Worm (Caenorhabditis elegans) whole organism, L4 larva: ENCODE data around the gene npr-8.

Source experiments
- D1046.2 ChIP-seq: fragments of 200-800 bp; sonication (Bioruptor generic); IDR thresholded peaks from 2 replicates; pipeline ENCODE4 v1.3.6; 2022; ENCODE audit warnings: missing genetic modification characterization, missing compliant biosample characterization
- F10B5.3 ChIP-seq: sonication (generic microtip); optimal IDR thresholded peaks from 2 replicates; lab custom pipeline; 2016; ENCODE audit warnings: mild to moderate bottlenecking, missing genetic modification characterization, missing compliant biosample characterization
- F37D6.2 ChIP-seq: sonication (generic microtip); optimal IDR thresholded peaks from 2 replicates; lab custom pipeline; 2016; ENCODE audit warnings: mild to moderate bottlenecking, missing genetic modification characterization, missing compliant biosample characterization
- F49E8.2 ChIP-seq: sonication (generic microtip); optimal IDR thresholded peaks from 2 replicates; lab custom pipeline; 2016; ENCODE audit warnings: missing compliant biosample characterization, mild to moderate bottlenecking, missing genetic modification characterization, borderline replicate concordance
- T26A8.4 ChIP-seq: fragments of 200-800 bp; sonication (Bioruptor generic); IDR thresholded peaks from 2 replicates; pipeline ENCODE4 v1.3.6; 2022; ENCODE audit warnings: missing genetic modification characterization, missing compliant biosample characterization
- Y105C5A.15 ChIP-seq: fragments of 200-800 bp; sonication (Bioruptor generic); IDR thresholded peaks from 2 replicates; pipeline ENCODE4 v1.3.6; 2022; ENCODE audit warnings: missing genetic modification characterization, missing compliant biosample characterization
- Y75B8A.6 ChIP-seq: fragments of 200-800 bp; sonication (Bioruptor generic); IDR thresholded peaks from 2 replicates; pipeline ENCODE4 v1.3.6; 2022; ENCODE audit warnings: missing genetic modification reagents, missing genetic modification characterization, missing compliant biosample characterization
- ZK546.5 ChIP-seq, 2 experiments: sonication (generic microtip); optimal IDR thresholded peaks; 2 replicates each; lab custom pipeline; 2017; ENCODE audit warnings: missing biosample characterization in 2 of 2, missing genetic modification characterization in 2 of 2
- aly-2 ChIP-seq: sonication (generic microtip); optimal IDR thresholded peaks from 2 replicates; lab custom pipeline; 2018; ENCODE audit warnings: missing biosample characterization, missing genetic modification characterization
- ama-1 ChIP-seq: fragments of 150-350 bp; optimal IDR thresholded peaks from 2 replicates; lab custom pipeline; 2014; ENCODE audit warnings: inconsistent platforms, mixed read lengths
- ceh-62 ChIP-seq: sonication (generic microtip); optimal IDR thresholded peaks from 2 replicates; lab custom pipeline; 2017; ENCODE audit warnings: missing biosample characterization, missing genetic modification characterization
- cey-2 ChIP-seq: sonication (generic microtip); optimal IDR thresholded peaks from 3 replicates; lab custom pipeline; 2017; ENCODE audit warnings: missing genetic modification characterization, mild to moderate bottlenecking, missing compliant biosample characterization, antibody characterized with exemption, borderline replicate concordance; ENCODE audit not compliant: insufficient read depth
- ctbp-1 ChIP-seq: fragments of 200-800 bp; sonication (Bioruptor generic); IDR thresholded peaks from 2 replicates; pipeline ENCODE4 v1.3.6; 2022; ENCODE audit warnings: missing genetic modification reagents, missing genetic modification characterization, missing compliant biosample characterization
- daf-19 ChIP-seq: fragments of 200-800 bp; sonication (Bioruptor generic); conservative IDR thresholded peaks from 2 replicates; pipeline ENCODE4 v1.3.6; 2022; ENCODE audit warnings: missing genetic modification characterization, missing compliant biosample characterization
- egl-27 ChIP-seq: sonication (generic microtip); optimal IDR thresholded peaks from 3 replicates; lab custom pipeline; 2017; ENCODE audit warnings: missing biosample characterization, missing genetic modification reagents, missing genetic modification characterization
- egl-43 ChIP-seq: fragments of 200-800 bp; sonication (Bioruptor generic); IDR thresholded peaks from 2 replicates; pipeline ENCODE4 v1.3.6; 2022; ENCODE audit warnings: missing genetic modification reagents, missing genetic modification characterization, missing compliant biosample characterization
- gei-8 ChIP-seq: fragments of 200-800 bp; sonication (Bioruptor generic); optimal IDR thresholded peaks from 2 replicates; lab custom pipeline; 2018; ENCODE audit warnings: mild to moderate bottlenecking, missing genetic modification characterization, missing compliant biosample characterization
- hif-1 ChIP-seq, 2 experiments: sonication (generic microtip); optimal IDR thresholded peaks; 2 replicates each; lab custom pipeline; 2016 to 2017; ENCODE audit warnings: missing compliant biosample characterization in 2 of 2, missing genetic modification characterization in 2 of 2, missing genetic modification reagents in 2 of 2, missing genotype in 2 of 2, mild to moderate bottlenecking in 1 of 2
- jun-1 ChIP-seq: fragments of 150-350 bp; optimal IDR thresholded peaks from 2 replicates; lab custom pipeline; 2014; ENCODE audit warnings: missing biosample characterization, missing genetic modification reagents, missing genetic modification characterization
- lin-1 ChIP-seq: fragments of 200-800 bp; sonication (Bioruptor generic); IDR thresholded peaks from 2 replicates; pipeline ENCODE4 v1.3.6; 2022; ENCODE audit warnings: missing genetic modification reagents, missing genetic modification characterization, missing compliant biosample characterization
- lin-39 ChIP-seq: fragments of 150-350 bp; optimal IDR thresholded peaks from 2 replicates; lab custom pipeline; 2014; ENCODE audit warnings: missing biosample characterization, missing genetic modification reagents, missing genetic modification characterization
- lir-3 ChIP-seq: sonication (generic microtip); optimal IDR thresholded peaks from 2 replicates; lab custom pipeline; 2016; ENCODE audit warnings: mild to moderate bottlenecking, missing genetic modification characterization, missing compliant biosample characterization
- lsy-2 ChIP-seq, 2 experiments: fragments of 150-350 bp in 1 of 2; sonication (generic microtip) in 1 of 2; optimal IDR thresholded peaks; 2 replicates each; lab custom pipeline; 2014 to 2017; ENCODE audit warnings: missing biosample characterization in 2 of 2, missing genetic modification characterization in 2 of 2
- madf-9 ChIP-seq: fragments of 200-800 bp; sonication (Bioruptor generic); conservative IDR thresholded peaks from 2 replicates; pipeline ENCODE4 v1.3.6; 2022; ENCODE audit warnings: missing genetic modification reagents, missing genetic modification characterization, missing compliant biosample characterization
- mdl-1 ChIP-seq, 2 experiments: fragments of 150-350 bp in 1 of 2; sonication (generic microtip) in 1 of 2; optimal IDR thresholded peaks; 2 replicates each; lab custom pipeline; 2014 to 2017; ENCODE audit warnings: missing biosample characterization in 2 of 2, missing genetic modification characterization in 2 of 2
- mxl-2 ChIP-seq: fragments of 200-800 bp; sonication (Bioruptor generic); conservative IDR thresholded peaks from 2 replicates; pipeline ENCODE4 v1.3.6; 2022; ENCODE audit warnings: missing genetic modification reagents, missing genetic modification characterization, missing compliant biosample characterization
- nhr-11 ChIP-seq: fragments of 150-350 bp; optimal IDR thresholded peaks from 2 replicates; lab custom pipeline; 2014; ENCODE audit warnings: missing biosample characterization, missing genetic modification characterization
- nhr-111 ChIP-seq: fragments of 200-800 bp; sonication (Bioruptor generic); optimal IDR thresholded peaks from 2 replicates; lab custom pipeline; 2018; ENCODE audit warnings: mild to moderate bottlenecking, missing genetic modification characterization, missing compliant biosample characterization
- nhr-25 ChIP-seq: sonication (generic microtip); optimal IDR thresholded peaks from 2 replicates; lab custom pipeline; 2017; ENCODE audit warnings: missing genetic modification characterization, mild to moderate bottlenecking, missing compliant biosample characterization, antibody characterized with exemption, moderate library complexity, borderline replicate concordance; ENCODE audit not compliant: insufficient read depth
- nhr-41 ChIP-seq: fragments of 200-800 bp; sonication (Bioruptor generic); IDR thresholded peaks from 2 replicates; pipeline ENCODE4 v1.3.6; 2022; ENCODE audit warnings: missing genetic modification reagents, missing genetic modification characterization, missing compliant biosample characterization
- nhr-42 ChIP-seq: fragments of 200-800 bp; sonication (Bioruptor generic); IDR thresholded peaks from 2 replicates; pipeline ENCODE4 v1.3.6; 2022; ENCODE audit warnings: missing genetic modification characterization, missing compliant biosample characterization
- nhr-48 ChIP-seq: sonication (generic microtip); optimal IDR thresholded peaks from 2 replicates; lab custom pipeline; 2016; ENCODE audit warnings: mild to moderate bottlenecking, missing genetic modification characterization, missing compliant biosample characterization
- nhr-6 ChIP-seq: fragments of 150-350 bp; optimal IDR thresholded peaks from 2 replicates; lab custom pipeline; 2014; ENCODE audit warnings: missing biosample characterization, missing genetic modification characterization
- nhr-76 ChIP-seq: fragments of 150-350 bp; optimal IDR thresholded peaks from 2 replicates; lab custom pipeline; 2014; ENCODE audit warnings: missing biosample characterization, missing genetic modification characterization
- nhr-77 ChIP-seq: fragments of 150-350 bp; optimal IDR thresholded peaks from 2 replicates; lab custom pipeline; 2014; ENCODE audit warnings: missing biosample characterization, missing genetic modification characterization
- pha-4 ChIP-seq, 2 experiments: fragments of 150-350 bp in 1 of 2; fragments of 200-800 bp in 1 of 2; sonication (Bioruptor generic) in 1 of 2; IDR thresholded peaks in 1 of 2; optimal IDR thresholded peaks in 1 of 2; 2 replicates each; pipeline versions ENCODE4 v1.3.6 to Lab custom; 2014 to 2022; ENCODE audit warnings: missing genetic modification characterization in 2 of 2, missing genetic modification reagents in 2 of 2, missing biosample characterization in 1 of 2, missing compliant biosample characterization in 1 of 2
- saeg-2 ChIP-seq: fragments of 200-800 bp; sonication (Bioruptor generic); IDR thresholded peaks from 2 replicates; pipeline ENCODE4 v1.3.6; 2022; ENCODE audit warnings: missing genetic modification reagents, missing genetic modification characterization, missing compliant biosample characterization
- sdz-12 ChIP-seq: fragments of 200-800 bp; sonication (Bioruptor generic); optimal IDR thresholded peaks from 2 replicates; lab custom pipeline; 2018; ENCODE audit warnings: mild to moderate bottlenecking, missing genetic modification characterization, missing compliant biosample characterization
- set-16 ChIP-seq: fragments of 200-800 bp; sonication (Bioruptor generic); IDR thresholded peaks from 2 replicates; pipeline ENCODE4 v1.3.6; 2022; ENCODE audit warnings: missing genetic modification reagents, missing genetic modification characterization, missing compliant biosample characterization
- snpc-1.2 ChIP-seq: fragments of 200-800 bp; sonication (Bioruptor generic); IDR thresholded peaks from 2 replicates; pipeline ENCODE4 v1.3.6; 2022; ENCODE audit warnings: missing genetic modification reagents, missing genetic modification characterization, missing compliant biosample characterization
- spr-1 ChIP-seq: sonication (generic microtip); optimal IDR thresholded peaks from 2 replicates; lab custom pipeline; 2016; ENCODE audit warnings: mild to moderate bottlenecking, missing genetic modification characterization, missing compliant biosample characterization
- spr-3 ChIP-seq: fragments of 200-800 bp; sonication (Bioruptor generic); optimal IDR thresholded peaks from 2 replicates; lab custom pipeline; 2018; ENCODE audit warnings: mild to moderate bottlenecking, missing genetic modification characterization, missing compliant biosample characterization
- tag-97 ChIP-seq: fragments of 200-800 bp; sonication (Bioruptor generic); IDR thresholded peaks from 2 replicates; pipeline ENCODE4 v1.3.6; 2022; ENCODE audit warnings: missing genetic modification characterization, missing compliant biosample characterization
- unc-130 ChIP-seq: sonication (generic microtip); optimal IDR thresholded peaks from 2 replicates; lab custom pipeline; 2016; ENCODE audit warnings: missing genetic modification reagents, missing genetic modification characterization, missing compliant biosample characterization
- unc-39 ChIP-seq: sonication (generic microtip); optimal IDR thresholded peaks from 2 replicates; lab custom pipeline; 2017; ENCODE audit warnings: missing biosample characterization, missing genetic modification characterization
- zag-1 ChIP-seq: fragments of 150-350 bp; optimal IDR thresholded peaks from 2 replicates; lab custom pipeline; 2014; ENCODE audit warnings: missing biosample characterization, missing genetic modification characterization
- zfp-2 ChIP-seq: sonication (generic microtip); optimal IDR thresholded peaks from 2 replicates; lab custom pipeline; 2016; ENCODE audit warnings: mild to moderate bottlenecking, missing genetic modification characterization, missing compliant biosample characterization
- zip-2 ChIP-seq: fragments of 150-350 bp; optimal IDR thresholded peaks from 2 replicates; lab custom pipeline; 2014; ENCODE audit warnings: missing biosample characterization, missing genetic modification characterization
- ztf-11 ChIP-seq: fragments of 150-350 bp; optimal IDR thresholded peaks from 2 replicates; lab custom pipeline; 2014; ENCODE audit warnings: missing biosample characterization, missing genetic modification characterization
- ztf-7 ChIP-seq: fragments of 150-350 bp; optimal IDR thresholded peaks from 2 replicates; lab custom pipeline; 2014; ENCODE audit warnings: missing biosample characterization, missing genetic modification characterization

The npr-8 gene

DNA sequence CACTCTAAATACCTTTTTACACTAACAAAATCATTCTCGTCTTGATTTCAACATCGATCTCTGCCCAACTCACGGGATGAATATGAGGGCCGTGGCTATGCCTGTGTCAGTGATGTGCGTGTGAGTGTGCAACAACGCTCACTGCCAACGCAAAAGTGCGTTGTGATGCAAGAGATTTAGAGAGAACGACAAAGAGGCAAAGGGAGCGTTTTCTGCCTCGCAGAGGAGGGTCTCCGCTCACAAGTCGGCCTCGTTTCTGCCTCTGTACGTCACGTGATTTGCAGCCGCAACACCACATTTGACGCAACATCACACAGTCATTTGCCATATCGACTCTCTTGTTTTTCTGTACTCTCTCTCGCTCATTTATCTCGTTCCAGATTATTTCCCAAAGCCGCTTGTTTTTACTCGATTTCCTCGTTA, 42.8 kb upstream of the npr-8 start, which contains the start of gene epg-7 (continued):
- TF ChIP-seq Y75B8A.6 (GFP tag; lab: Robert Waterston, UW) (no peak), lin-1 (GFP tag; lab: Robert Waterston, UW) (peak; percentile 86), jun-1 (tag; lab: Kevin White, UChicago) (peak; percentile 83), unc-39 (tag; lab: Kevin White, UChicago) (no peak), hif-1 (tag; optimal IDR thresholded peaks at IDR 0.05; lab: Kevin White, UChicago) (peak; percentile 23 to 86), spr-1 (peak; percentile 79), egl-27 (tag; lab: Kevin White, UChicago) (no peak), pha-4 (GFP tag; IDR thresholded peaks at IDR 0.05; lab: Robert Waterston, UW) (peak; percentile 88), pha-4 (tag; optimal IDR thresholded peaks at IDR 0.05; lab: Kevin White, UChicago) (no peak), ztf-11 (no peak), T26A8.4 (GFP tag; lab: Robert Waterston, UW) (peak; percentile 91), nhr-77 (tag; lab: Kevin White, UChicago) (peak; percentile 62), nhr-111 (no peak), gei-8 (GFP tag; lab: Kevin White, UChicago) (peak; percentile 55), F49E8.2 (tag; lab: Kevin White, UChicago) (no peak), set-16 (GFP tag; lab: Robert Waterston, UW) (peak; percentile 79), ama-1 (lab: Kevin White, UChicago) (peak; percentile 24), lir-3 (tag; lab: Kevin White, UChicago) (no peak), daf-19 (GFP tag; lab: Robert Waterston, UW) (no peak), zfp-2 (tag; lab: Kevin White, UChicago) (peak; percentile 9), sdz-12 (GFP tag; lab: Kevin White, UChicago) (no peak), lsy-2 (tag; optimal IDR thresholded peaks at IDR 0.05; lab: Kevin White, UChicago) (peak; percentile 80 to 93), nhr-76 (tag; lab: Kevin White, UChicago) (no peak), zip-2 (tag; lab: Kevin White, UChicago) (no peak), tag-97 (GFP tag; lab: Robert Waterston, UW) (no peak), spr-3 (GFP tag; lab: Kevin White, UChicago) (peak; percentile 37), F37D6.2 (tag; lab: Kevin White, UChicago) (peak; percentile 88), mdl-1 (tag; optimal IDR thresholded peaks at IDR 0.05; lab: Kevin White, UChicago) (peak; percentile 80 to 96), D1046.2 (no peak), ctbp-1 (peak; percentile 95), mxl-2 (GFP tag; lab: Robert Waterston, UW) (peak; percentile 72), snpc-1.2 (no peak), nhr-6 (tag; lab: Kevin White, UChicago) (peak; percentile 86), saeg-2 (GFP tag; lab: Robert Waterston, UW) (peak; percentile 79), aly-2 (tag; lab: Kevin White, UChicago) (no peak), nhr-25 (tag; lab: Kevin White, UChicago) (peak; percentile 92), ceh-62 (tag; lab: Kevin White, UChicago) (no peak), Y105C5A.15 (GFP tag; lab: Robert Waterston, UW) (no peak), ztf-7 (tag; lab: Kevin White, UChicago) (peak; percentile 87), unc-130 (GFP tag; lab: Kevin White, UChicago) (no peak), nhr-42 (GFP tag; lab: Robert Waterston, UW) (peak; percentile 86), F10B5.3 (tag; lab: Kevin White, UChicago) (peak; percentile 22), nhr-41 (no peak), nhr-11 (tag; lab: Kevin White, UChicago) (peak; percentile 93), madf-9 (peak; percentile 67), lin-39 (no peak), cey-2 (no peak), zag-1 (tag; lab: Kevin White, UChicago) (peak; percentile 39), nhr-48 (peak; percentile 88), egl-43 (peak; percentile 91), ZK546.5 (tag; optimal IDR thresholded peaks at IDR 0.05; lab: Kevin White, UChicago) (no peak)
